Fruit fly (Drosophila melanogaster): Measurements from ENCODE around the gene Csl4.

dm6 chr2L:11169904-11170303 is 46.5 kb upstream of the Csl4 start:
- no peak for TF ChIP-seq CG34367 (tag; optimal IDR thresholded peaks at IDR 0.05)
- TF ChIP-seq rn (GFP tag; IDR thresholded peaks at IDR 0.05), result no peak

Measured in whole organism, pupa.